Worm (Caenorhabditis elegans) whole organism, young adult: ENCODE results near the gene crm-1.
A peak's percentile ranks its signal among the peaks of the same experiment; 100 is the strongest.

Experiments used
- C17E4.6 ChIP-seq: fragments of 200-800 bp; sonication (Bioruptor generic); IDR thresholded peaks from 2 replicates; pipeline ENCODE4 v1.3.6; 2022; ENCODE audit warnings: missing genetic modification reagents, missing genetic modification characterization, missing compliant biosample characterization
- D2030.7 ChIP-seq: fragments of 200-800 bp; sonication (Bioruptor generic); IDR thresholded peaks from 2 replicates; pipeline ENCODE4 v1.3.6; 2022; ENCODE audit warnings: missing genetic modification reagents, missing genetic modification characterization, missing compliant biosample characterization
- F10E7.11 ChIP-seq: sonication (generic microtip); optimal IDR thresholded peaks from 2 replicates; lab custom pipeline; 2017; ENCODE audit warnings: mild to moderate bottlenecking, missing genetic modification characterization, moderate library complexity, missing compliant biosample characterization
- F22D6.2 ChIP-seq: sonication (generic microtip); optimal IDR thresholded peaks from 2 replicates; lab custom pipeline; 2016; ENCODE audit warnings: mild to moderate bottlenecking, missing genetic modification characterization, missing compliant biosample characterization
- F37B4.10 ChIP-seq: fragments of 200-800 bp; sonication (Bioruptor generic); IDR thresholded peaks from 2 replicates; pipeline ENCODE4 v1.3.6; 2022; ENCODE audit warnings: missing genetic modification characterization, missing compliant biosample characterization
- F52B5.7 ChIP-seq: sonication (generic microtip); optimal IDR thresholded peaks from 2 replicates; lab custom pipeline; 2016; ENCODE audit warnings: mild to moderate bottlenecking, missing genetic modification characterization, missing compliant biosample characterization
- F55B11.4 ChIP-seq: sonication (generic microtip); optimal IDR thresholded peaks from 2 replicates; lab custom pipeline; 2016; ENCODE audit warnings: missing compliant biosample characterization, missing genetic modification characterization, borderline replicate concordance; ENCODE audit not compliant: insufficient read depth
- F57C9.4 ChIP-seq: sonication (generic microtip); optimal IDR thresholded peaks from 2 replicates; lab custom pipeline; 2017; ENCODE audit warnings: mild to moderate bottlenecking, missing genetic modification characterization, missing compliant biosample characterization
- Y53G8AR.9 ChIP-seq: fragments of 200-800 bp; sonication (Bioruptor generic); conservative IDR thresholded peaks from 2 replicates; pipeline ENCODE4 v1.3.6; 2022; ENCODE audit warnings: missing genetic modification reagents, missing genetic modification characterization, missing compliant biosample characterization
- Y56A3A.18 ChIP-seq: fragments of 200-800 bp; sonication (Bioruptor generic); IDR thresholded peaks from 2 replicates; pipeline ENCODE4 v1.3.6; 2022; ENCODE audit warnings: missing genetic modification reagents, missing genetic modification characterization, missing compliant biosample characterization
- Y79H2A.3 ChIP-seq: fragments of 200-800 bp; sonication (Bioruptor generic); conservative IDR thresholded peaks from 2 replicates; pipeline ENCODE4 v1.3.6; 2022; ENCODE audit warnings: missing genetic modification reagents, missing genetic modification characterization, missing compliant biosample characterization
- ZK185.1 ChIP-seq: sonication (generic microtip); optimal IDR thresholded peaks from 2 replicates; lab custom pipeline; 2016; ENCODE audit warnings: mild to moderate bottlenecking, missing genetic modification characterization, missing compliant biosample characterization; ENCODE audit not compliant: poor library complexity, severe bottlenecking
- atf-7 ChIP-seq: sonication (generic microtip); optimal IDR thresholded peaks from 2 replicates; lab custom pipeline; 2017; ENCODE audit warnings: mild to moderate bottlenecking, missing genetic modification characterization, missing compliant biosample characterization
- ceh-40 ChIP-seq: fragments of 200-800 bp; sonication (Bioruptor generic); IDR thresholded peaks from 2 replicates; pipeline ENCODE4 v1.3.6; 2022; ENCODE audit warnings: missing genetic modification characterization, missing compliant biosample characterization
- chd-7 ChIP-seq: sonication (generic microtip); optimal IDR thresholded peaks from 2 replicates; lab custom pipeline; 2016; ENCODE audit warnings: mild to moderate bottlenecking, missing genetic modification characterization, moderate library complexity, missing compliant biosample characterization
- die-1 ChIP-seq: sonication (generic microtip); optimal IDR thresholded peaks from 2 replicates; lab custom pipeline; 2016; ENCODE audit warnings: missing genotype, mild to moderate bottlenecking, missing genetic modification characterization, missing compliant biosample characterization
- dpl-1 ChIP-seq: fragments of 150-350 bp; optimal IDR thresholded peaks from 2 replicates; lab custom pipeline; 2014; ENCODE audit warnings: missing biosample characterization, missing genetic modification reagents, missing genetic modification characterization
- egrh-3 ChIP-seq: fragments of 200-800 bp; sonication (Bioruptor generic); IDR thresholded peaks from 2 replicates; pipeline ENCODE4 v1.3.6; 2022; ENCODE audit warnings: missing genetic modification reagents, missing genetic modification characterization, missing compliant biosample characterization
- ets-4 ChIP-seq: fragments of 200-800 bp; sonication (Bioruptor generic); optimal IDR thresholded peaks from 2 replicates; lab custom pipeline; 2018; ENCODE audit warnings: mild to moderate bottlenecking, missing genetic modification characterization, missing compliant biosample characterization
- hlh-12 ChIP-seq: sonication (generic microtip); optimal IDR thresholded peaks from 2 replicates; lab custom pipeline; 2016; ENCODE audit warnings: missing genetic modification characterization, missing compliant biosample characterization
- hlh-26 ChIP-seq: fragments of 200-800 bp; sonication (Bioruptor generic); conservative IDR thresholded peaks from 2 replicates; pipeline ENCODE4 v1.3.6; 2022; ENCODE audit warnings: missing genetic modification reagents, missing genetic modification characterization, missing compliant biosample characterization
- lag-1 ChIP-seq: fragments of 200-800 bp; sonication (Bioruptor generic); IDR thresholded peaks from 2 replicates; pipeline ENCODE4 v1.3.6; 2022; ENCODE audit warnings: missing genetic modification reagents, missing genetic modification characterization, missing compliant biosample characterization
- let-607 ChIP-seq, 2 experiments: fragments of 200-800 bp in 1 of 2; sonication (Bioruptor generic) in 1 of 2; sonication (generic microtip) in 1 of 2; optimal IDR thresholded peaks; 2 replicates each; lab custom pipeline; 2016 to 2018; ENCODE audit warnings: mild to moderate bottlenecking in 2 of 2, missing compliant biosample characterization in 2 of 2, missing genetic modification characterization in 2 of 2, moderate library complexity in 2 of 2, missing genotype in 1 of 2
- lin-26 ChIP-seq: fragments of 200-800 bp; sonication (Bioruptor generic); IDR thresholded peaks from 2 replicates; pipeline ENCODE4 v1.3.6; 2022; ENCODE audit warnings: missing genetic modification reagents, missing genetic modification characterization, missing compliant biosample characterization
- lin-40 ChIP-seq: sonication (generic microtip); optimal IDR thresholded peaks from 2 replicates; lab custom pipeline; 2016; ENCODE audit warnings: missing genetic modification characterization, mild to moderate bottlenecking, missing compliant biosample characterization, missing genotype, missing genetic modification reagents
- lir-1 ChIP-seq: fragments of 200-800 bp; sonication (Bioruptor generic); conservative IDR thresholded peaks from 2 replicates; pipeline ENCODE4 v1.3.6; 2022; ENCODE audit warnings: missing genetic modification reagents, missing genetic modification characterization, missing compliant biosample characterization
- lsl-1 ChIP-seq: fragments of 200-800 bp; sonication (Bioruptor generic); optimal IDR thresholded peaks from 2 replicates; lab custom pipeline; 2018; ENCODE audit warnings: mild to moderate bottlenecking, missing genetic modification characterization, moderate library complexity, missing compliant biosample characterization
- lsy-27 ChIP-seq: sonication (generic microtip); optimal IDR thresholded peaks from 2 replicates; lab custom pipeline; 2017; ENCODE audit warnings: missing genetic modification characterization, mild to moderate bottlenecking, missing compliant biosample characterization, antibody characterized with exemption, missing genotype, borderline replicate concordance; ENCODE audit not compliant: insufficient read depth
- madf-10 ChIP-seq: sonication (generic microtip); optimal IDR thresholded peaks from 2 replicates; lab custom pipeline; 2016; ENCODE audit warnings: mild to moderate bottlenecking, missing genetic modification characterization, missing compliant biosample characterization
- mxl-1 ChIP-seq: sonication (generic microtip); optimal IDR thresholded peaks from 2 replicates; lab custom pipeline; 2016; ENCODE audit warnings: missing genetic modification characterization, missing compliant biosample characterization
- nfya-1 ChIP-seq: sonication (generic microtip); optimal IDR thresholded peaks from 2 replicates; lab custom pipeline; 2017; ENCODE audit warnings: antibody characterized with exemption, missing compliant biosample characterization, missing genetic modification characterization, borderline replicate concordance; ENCODE audit not compliant: insufficient read depth
- nfyb-1 ChIP-seq: fragments of 200-800 bp; sonication (Bioruptor generic); IDR thresholded peaks from 2 replicates; pipeline ENCODE4 v1.3.6; 2022; ENCODE audit warnings: missing genetic modification reagents, missing genetic modification characterization, missing compliant biosample characterization
- nhr-179 ChIP-seq: sonication (generic microtip); optimal IDR thresholded peaks from 2 replicates; lab custom pipeline; 2016; ENCODE audit warnings: mild to moderate bottlenecking, missing genetic modification characterization, missing compliant biosample characterization
- nhr-27 ChIP-seq: fragments of 200-800 bp; sonication (Bioruptor generic); optimal IDR thresholded peaks from 2 replicates; lab custom pipeline; 2018; ENCODE audit warnings: mild to moderate bottlenecking, missing genetic modification characterization, moderate library complexity, missing compliant biosample characterization
- nhr-90 ChIP-seq: sonication (generic microtip); optimal IDR thresholded peaks from 2 replicates; lab custom pipeline; 2016; ENCODE audit warnings: missing genotype, mild to moderate bottlenecking, missing genetic modification characterization, missing compliant biosample characterization
- snpc-1.3 ChIP-seq: sonication (generic microtip); optimal IDR thresholded peaks from 2 replicates; lab custom pipeline; 2017; ENCODE audit warnings: missing genetic modification characterization, mild to moderate bottlenecking, missing compliant biosample characterization, antibody characterized with exemption, moderate library complexity, missing genotype, missing genetic modification reagents; ENCODE audit not compliant: insufficient read depth
- tbp1 ChIP-seq: fragments of 200-800 bp; sonication (Bioruptor generic); optimal IDR thresholded peaks from 2 replicates; lab custom pipeline; 2018; ENCODE audit warnings: mild to moderate bottlenecking, missing genetic modification characterization, missing compliant biosample characterization
- tbx-9 ChIP-seq: sonication (generic microtip); optimal IDR thresholded peaks from 2 replicates; lab custom pipeline; 2016; ENCODE audit warnings: borderline replicate concordance, missing genetic modification characterization, inconsistent platforms, missing compliant biosample characterization
- unc-62 ChIP-seq: fragments of 150-350 bp; optimal IDR thresholded peaks from 2 replicates; lab custom pipeline; 2014; ENCODE audit warnings: missing biosample characterization, missing genetic modification reagents, missing genetic modification characterization
- ztf-18 ChIP-seq: sonication (generic microtip); optimal IDR thresholded peaks from 2 replicates; lab custom pipeline; 2016; ENCODE audit warnings: missing genotype, mild to moderate bottlenecking, missing genetic modification characterization, missing compliant biosample characterization
- ztf-28 ChIP-seq: fragments of 200-800 bp; sonication (Bioruptor generic); IDR thresholded peaks from 2 replicates; pipeline ENCODE4 v1.3.6; 2022; ENCODE audit warnings: missing genetic modification reagents, missing genetic modification characterization, missing compliant biosample characterization
- ztf-3 ChIP-seq: fragments of 200-800 bp; sonication (Bioruptor generic); optimal IDR thresholded peaks from 2 replicates; lab custom pipeline; 2018; ENCODE audit warnings: mild to moderate bottlenecking, missing genetic modification characterization, missing compliant biosample characterization
- ztf-6 ChIP-seq: fragments of 200-800 bp; sonication (Bioruptor generic); IDR thresholded peaks from 2 replicates; pipeline ENCODE4 v1.3.6; 2022; ENCODE audit warnings: missing genetic modification reagents, missing genetic modification characterization, missing compliant biosample characterization

Gene crm-1

DNA sequence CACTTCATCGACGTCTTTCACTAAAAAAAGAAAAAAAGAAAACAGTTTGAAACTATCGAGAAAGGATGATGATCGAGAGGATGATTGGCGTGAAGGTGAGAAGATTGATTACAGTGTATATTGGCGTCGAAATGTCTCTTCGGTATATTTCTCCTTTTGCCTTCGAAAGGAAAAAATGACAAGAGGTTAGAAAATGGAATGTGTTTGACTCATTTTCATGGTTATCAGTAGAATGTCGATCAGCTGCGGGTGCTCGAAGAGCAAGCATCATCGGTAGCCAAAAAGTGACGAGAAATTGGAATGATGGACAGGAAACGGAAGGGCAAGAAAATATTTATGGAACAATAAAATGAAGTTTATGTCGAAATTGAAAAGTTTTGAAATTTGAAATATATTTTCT lies 1.9 kb upstream of the crm-1 start (continued):
- TF ChIP-seq lag-1 (GFP tag; lab: Robert Waterston, UW), result no peak
- no peak for TF ChIP-seq F10E7.11
- TF ChIP-seq F22D6.2 (tag; lab: Kevin White, UChicago), result no peak
- no peak for TF ChIP-seq tbx-9 (tag; lab: Kevin White, UChicago)
- no peak for TF ChIP-seq hlh-12 (tag; lab: Kevin White, UChicago)
- TF ChIP-seq lin-40 (tag; lab: Kevin White, UChicago), result no peak
- peak; percentile 60 for TF ChIP-seq ets-4 (GFP tag; lab: Kevin White, UChicago)
- TF ChIP-seq nfyb-1 (GFP tag; lab: Robert Waterston, UW), result no peak
- TF ChIP-seq C17E4.6, result no peak
- no peak for TF ChIP-seq dpl-1 (GFP tag; lab: Kevin White, UChicago)
- TF ChIP-seq Y53G8AR.9 (GFP tag; lab: Robert Waterston, UW), result no peak
- TF ChIP-seq Y56A3A.18, result no peak
- TF ChIP-seq F37B4.10, result no peak
- TF ChIP-seq ztf-18 (tag; lab: Kevin White, UChicago), result no peak
- TF ChIP-seq nhr-90 (tag; lab: Kevin White, UChicago), result peak; percentile 17
- TF ChIP-seq lir-1 (GFP tag; lab: Robert Waterston, UW), result no peak
- TF ChIP-seq lin-26 (GFP tag; lab: Robert Waterston, UW), result no peak
- no peak for TF ChIP-seq egrh-3 (GFP tag; lab: Robert Waterston, UW)
- TF ChIP-seq ztf-3, result no peak
- TF ChIP-seq ztf-28 (GFP tag; lab: Robert Waterston, UW), result no peak
- TF ChIP-seq D2030.7, result no peak
- no peak for TF ChIP-seq lsl-1
- TF ChIP-seq ceh-40 (GFP tag; lab: Robert Waterston, UW), result no peak
- TF ChIP-seq ztf-6 (GFP tag; lab: Robert Waterston, UW), result no peak
- TF ChIP-seq tbp1 (GFP tag; lab: Kevin White, UChicago), result peak; percentile 6
- TF ChIP-seq atf-7, result peak; percentile 78
- no peak for TF ChIP-seq ZK185.1 (tag; lab: Kevin White, UChicago)
- TF ChIP-seq mxl-1, result no peak
- TF ChIP-seq hlh-26 (GFP tag; lab: Robert Waterston, UW), result no peak
- TF ChIP-seq nfya-1 (tag; lab: Kevin White, UChicago), result no peak
- no peak for TF ChIP-seq lsy-27 (tag; lab: Kevin White, UChicago)
- TF ChIP-seq let-607 (tag; optimal IDR thresholded peaks at IDR 0.05; lab: Kevin White, UChicago), result peak; percentile 33 to 43
- TF ChIP-seq nhr-179 (tag; lab: Kevin White, UChicago), result no peak
- TF ChIP-seq snpc-1.3 (tag; lab: Kevin White, UChicago), result no peak
- TF ChIP-seq Y79H2A.3 (GFP tag; lab: Robert Waterston, UW), result no peak
- TF ChIP-seq unc-62 (GFP tag; lab: Kevin White, UChicago), result peak; percentile 71
- no peak for TF ChIP-seq die-1 (tag; lab: Kevin White, UChicago)
- no peak for TF ChIP-seq F55B11.4
- no peak for TF ChIP-seq chd-7 (tag; lab: Kevin White, UChicago)
- no peak for TF ChIP-seq nhr-27 (tag; lab: Kevin White, UChicago)
- TF ChIP-seq F52B5.7 (tag; lab: Kevin White, UChicago), result no peak
- TF ChIP-seq madf-10 (tag; lab: Kevin White, UChicago), result no peak
- no peak for TF ChIP-seq F57C9.4 (tag; lab: Kevin White, UChicago)
- TF ChIP-seq, all 124 proteins: peak for 12
